Worm (Caenorhabditis elegans) whole organism, mixed stage, embryonic: Measurements from ENCODE around the gene emc-6.
A peak's percentile ranks its signal among the peaks of the same experiment; 100 is the strongest.

ENCODE experiments used
- M03D4.4 ChIP-seq: sonication (generic microtip); optimal IDR thresholded peaks from 2 replicates; lab custom pipeline; 2017; ENCODE audit warnings: mild to moderate bottlenecking, missing genetic modification characterization, missing compliant biosample characterization
- bed-3 ChIP-seq: fragments of 200-800 bp; sonication (Bioruptor generic); optimal IDR thresholded peaks from 3 replicates; lab custom pipeline; 2018; ENCODE audit warnings: mild to moderate bottlenecking, missing genetic modification characterization, moderate library complexity, missing compliant biosample characterization
- blmp-1 ChIP-seq: fragments of 150-350 bp; optimal IDR thresholded peaks from 2 replicates; lab custom pipeline; 2014; ENCODE audit warnings: missing biosample characterization, missing genetic modification characterization
- ceh-43 ChIP-seq: fragments of 200-800 bp; sonication (Bioruptor generic); optimal IDR thresholded peaks from 2 replicates; lab custom pipeline; 2018; ENCODE audit warnings: mild to moderate bottlenecking, missing genetic modification characterization, moderate library complexity, missing compliant biosample characterization
- ceh-83 ChIP-seq: fragments of 200-800 bp; sonication (Bioruptor generic); optimal IDR thresholded peaks from 2 replicates; lab custom pipeline; 2018; ENCODE audit warnings: mild to moderate bottlenecking, missing genetic modification characterization, missing compliant biosample characterization
- ces-1 ChIP-seq: fragments of 150-350 bp; optimal IDR thresholded peaks from 2 replicates; lab custom pipeline; 2014; ENCODE audit warnings: missing biosample characterization, missing genetic modification reagents, missing genetic modification characterization
- cnd-1 ChIP-seq: fragments of 200-800 bp; sonication (Bioruptor generic); optimal IDR thresholded peaks from 2 replicates; lab custom pipeline; 2018; ENCODE audit warnings: mild to moderate bottlenecking, missing genetic modification characterization, missing compliant biosample characterization
- drap-1 ChIP-seq: fragments of 200-800 bp; sonication (Bioruptor generic); optimal IDR thresholded peaks from 3 replicates; lab custom pipeline; 2018; ENCODE audit warnings: mild to moderate bottlenecking, missing genetic modification characterization, missing compliant biosample characterization
- elt-1 ChIP-seq: sonication (generic microtip); optimal IDR thresholded peaks from 2 replicates; lab custom pipeline; 2017; ENCODE audit warnings: missing genetic modification characterization, mild to moderate bottlenecking, missing compliant biosample characterization, antibody characterized with exemption, moderate library complexity, borderline replicate concordance; ENCODE audit not compliant: insufficient read depth
- elt-3 ChIP-seq: fragments of 150-350 bp; optimal IDR thresholded peaks from 2 replicates; lab custom pipeline; 2014; ENCODE audit warnings: missing biosample characterization, missing genetic modification characterization
- flh-1 ChIP-seq: fragments of 200-800 bp; sonication (Bioruptor generic); optimal IDR thresholded peaks from 2 replicates; lab custom pipeline; 2018; ENCODE audit warnings: mild to moderate bottlenecking, missing genetic modification characterization, moderate library complexity, missing compliant biosample characterization
- ham-2 ChIP-seq: fragments of 200-800 bp; sonication (Bioruptor generic); optimal IDR thresholded peaks from 2 replicates; lab custom pipeline; 2018; ENCODE audit warnings: mild to moderate bottlenecking, missing genetic modification characterization, missing compliant biosample characterization
- hlh-1 ChIP-seq: fragments of 150-350 bp; optimal IDR thresholded peaks from 2 replicates; lab custom pipeline; 2014; ENCODE audit warnings: missing biosample characterization, missing genetic modification reagents, missing genetic modification characterization
- lin-13 ChIP-seq: fragments of 150-350 bp; optimal IDR thresholded peaks from 2 replicates; lab custom pipeline; 2014; ENCODE audit warnings: missing biosample characterization, missing genetic modification characterization
- lin-32 ChIP-seq: fragments of 200-800 bp; sonication (Bioruptor generic); optimal IDR thresholded peaks from 2 replicates; lab custom pipeline; 2018; ENCODE audit warnings: mild to moderate bottlenecking, missing genetic modification characterization, missing compliant biosample characterization
- lsy-2 ChIP-seq: fragments of 150-350 bp; optimal IDR thresholded peaks from 2 replicates; lab custom pipeline; 2014; ENCODE audit warnings: missing biosample characterization, missing genetic modification characterization
- mab-5 ChIP-seq: fragments of 150-350 bp; optimal IDR thresholded peaks from 2 replicates; lab custom pipeline; 2014; ENCODE audit warnings: missing biosample characterization, missing genetic modification characterization
- mep-1 ChIP-seq: fragments of 150-350 bp; optimal IDR thresholded peaks from 2 replicates; lab custom pipeline; 2017; ENCODE audit warnings: missing biosample characterization, missing genetic modification reagents, missing genetic modification characterization, inconsistent platforms
- mls-2 ChIP-seq: sonication (generic microtip); optimal IDR thresholded peaks from 2 replicates; lab custom pipeline; 2016; ENCODE audit warnings: mild to moderate bottlenecking, missing genetic modification characterization, moderate library complexity, missing compliant biosample characterization
- nhr-12 ChIP-seq: fragments of 150-350 bp; optimal IDR thresholded peaks from 2 replicates; lab custom pipeline; 2014; ENCODE audit warnings: missing biosample characterization, missing genetic modification characterization
- nhr-2 ChIP-seq: fragments of 150-350 bp; optimal IDR thresholded peaks from 2 replicates; lab custom pipeline; 2014; ENCODE audit warnings: missing biosample characterization, missing genetic modification characterization
- nhr-237 ChIP-seq: fragments of 150-350 bp; optimal IDR thresholded peaks from 2 replicates; lab custom pipeline; 2014; ENCODE audit warnings: missing biosample characterization, missing genetic modification characterization
- nhr-28 ChIP-seq: fragments of 150-350 bp; optimal IDR thresholded peaks from 2 replicates; lab custom pipeline; 2014; ENCODE audit warnings: missing biosample characterization, missing genetic modification characterization
- nhr-76 ChIP-seq: sonication (generic microtip); optimal IDR thresholded peaks from 2 replicates; lab custom pipeline; 2017; ENCODE audit warnings: missing biosample characterization, missing genetic modification characterization
- pha-4 ChIP-seq: fragments of 150-350 bp; optimal IDR thresholded peaks from 2 replicates; lab custom pipeline; 2018; ENCODE audit warnings: missing biosample characterization, missing genetic modification reagents, missing genetic modification characterization
- sem-2 ChIP-seq: fragments of 200-800 bp; sonication (Bioruptor generic); optimal IDR thresholded peaks from 2 replicates; lab custom pipeline; 2018; ENCODE audit warnings: mild to moderate bottlenecking, missing genetic modification characterization, missing compliant biosample characterization
- snpc-4 ChIP-seq: fragments of 150-350 bp; optimal IDR thresholded peaks from 2 replicates; lab custom pipeline; 2014; ENCODE audit warnings: missing biosample characterization, missing genetic modification characterization
- sptf-1 ChIP-seq: sonication (generic microtip); optimal IDR thresholded peaks from 2 replicates; lab custom pipeline; 2017; ENCODE audit warnings: mild to moderate bottlenecking, missing genetic modification characterization, moderate library complexity, missing compliant biosample characterization
- tbx-8 ChIP-seq: fragments of 200-800 bp; sonication (Bioruptor generic); optimal IDR thresholded peaks from 2 replicates; lab custom pipeline; 2018; ENCODE audit warnings: mild to moderate bottlenecking, missing genetic modification characterization, moderate library complexity, missing compliant biosample characterization
- unc-120 ChIP-seq: sonication (generic microtip); optimal IDR thresholded peaks from 2 replicates; lab custom pipeline; 2017; ENCODE audit warnings: missing genetic modification characterization, missing compliant biosample characterization; ENCODE audit not compliant: poor library complexity, severe bottlenecking
- unc-39 ChIP-seq: fragments of 150-350 bp; optimal IDR thresholded peaks from 2 replicates; lab custom pipeline; 2014; ENCODE audit warnings: missing biosample characterization, missing genetic modification characterization
- unc-62 ChIP-seq: fragments of 150-350 bp; optimal IDR thresholded peaks from 2 replicates; lab custom pipeline; 2014; ENCODE audit warnings: missing biosample characterization, missing genetic modification reagents, missing genetic modification characterization
- zip-8 ChIP-seq: fragments of 150-350 bp; optimal IDR thresholded peaks from 2 replicates; lab custom pipeline; 2014; ENCODE audit warnings: missing biosample characterization, missing genetic modification characterization
- ztf-11 ChIP-seq: fragments of 150-350 bp; optimal IDR thresholded peaks from 2 replicates; lab custom pipeline; 2014; ENCODE audit warnings: missing biosample characterization, missing genetic modification characterization

Gene emc-6

ce11 chrIV:7736616-7737015 lies 27.1 kb upstream of the emc-6 start:
- TF ChIP-seq blmp-1 (tag; lab: Kevin White, UChicago), result no peak
- TF ChIP-seq unc-62 (GFP tag; lab: Kevin White, UChicago), result no peak
- peak; percentile 50 for TF ChIP-seq ces-1 (GFP tag; lab: Kevin White, UChicago)

- TF ChIP-seq bed-3 (GFP tag; lab: Kevin White, UChicago), result no peak
- TF ChIP-seq pha-4, result no peak
- TF ChIP-seq ceh-83 (GFP tag; lab: Kevin White, UChicago), result no peak
- TF ChIP-seq mls-2, result no peak
- no peak for TF ChIP-seq mep-1 (tag; lab: Kevin White, UChicago)
- no peak for TF ChIP-seq cnd-1 (tag; lab: Kevin White, UChicago)
- no peak for TF ChIP-seq tbx-8 (GFP tag; lab: Kevin White, UChicago)
- TF ChIP-seq hlh-1 (tag; lab: Kevin White, UChicago), result no peak
- TF ChIP-seq sptf-1 (tag; lab: Kevin White, UChicago), result no peak
- no peak for TF ChIP-seq unc-120
- TF ChIP-seq lin-13 (tag; lab: Kevin White, UChicago), result no peak
- no peak for TF ChIP-seq ztf-11 (tag; lab: Kevin White, UChicago)
- no peak for TF ChIP-seq flh-1 (GFP tag; lab: Kevin White, UChicago)
- TF ChIP-seq lin-32 (GFP tag; lab: Kevin White, UChicago), result no peak
- no peak for TF ChIP-seq sem-2
- no peak for TF ChIP-seq drap-1
- no peak for TF ChIP-seq nhr-76 (tag; lab: Kevin White, UChicago)
- TF ChIP-seq zip-8 (tag; lab: Kevin White, UChicago), result no peak
- no peak for TF ChIP-seq mab-5 (tag; lab: Kevin White, UChicago)
- TF ChIP-seq nhr-2 (tag; lab: Kevin White, UChicago), result no peak
These were observed 25.1 kb upstream of the emc-6 start, which contains the start of gene clx-1 for ce11 chrIV:7734619-7735018. Gene clx-1 (plus strand): TSS chrIV:7734648.

ce11 chrIV:7734173-7734572 lies 24.6 kb upstream of the emc-6 start:
- TF ChIP-seq ceh-83 (GFP tag; lab: Kevin White, UChicago) (no peak), mls-2 (no peak), unc-39 (tag; lab: Kevin White, UChicago) (no peak), hlh-1 (tag; lab: Kevin White, UChicago) (no peak), mab-5 (tag; lab: Kevin White, UChicago) (no peak), nhr-237 (tag; lab: Kevin White, UChicago) (no peak), unc-120 (no peak), unc-62 (GFP tag; lab: Kevin White, UChicago) (no peak), lsy-2 (tag; lab: Kevin White, UChicago) (no peak), snpc-4 (no peak), zip-8 (tag; lab: Kevin White, UChicago) (no peak)
- TF ChIP-seq, all 35 proteins: peak for 0

ce11 chrIV:7731960-7732359 lies 22.4 kb upstream of the emc-6 start, which contains the start of the genes C50F7.9 and C50F7.3:
Gene C50F7.9 (minus strand): TSS chrIV:7732060.
Gene C50F7.3 (plus strand): TSS chrIV:7732329.
- TF ChIP-seq elt-3 (tag; lab: Kevin White, UChicago), result no peak
- TF ChIP-seq, all 35 proteins: peak for 0

- no peak for TF ChIP-seq elt-3 (tag; lab: Kevin White, UChicago)
- peak; percentile 2 for TF ChIP-seq ces-1 (GFP tag; lab: Kevin White, UChicago)
These were observed 18.9 kb upstream of the emc-6 start, which contains the start of gene sucg-1 for ce11 chrIV:7728402-7728963. Gene sucg-1 (plus strand): TSS chrIV:7728913.

- TF ChIP-seq mls-2, result no peak
- TF ChIP-seq tbx-8 (GFP tag; lab: Kevin White, UChicago), result no peak
- TF ChIP-seq ceh-83 (GFP tag; lab: Kevin White, UChicago), result no peak
- TF ChIP-seq lin-32 (GFP tag; lab: Kevin White, UChicago), result no peak
- TF ChIP-seq nhr-237 (tag; lab: Kevin White, UChicago), result no peak
- TF ChIP-seq snpc-4, result no peak
- no peak for TF ChIP-seq mep-1 (tag; lab: Kevin White, UChicago)
- TF ChIP-seq unc-39 (tag; lab: Kevin White, UChicago), result no peak
- TF ChIP-seq M03D4.4 (tag; lab: Kevin White, UChicago), result no peak
- no peak for TF ChIP-seq ztf-11 (tag; lab: Kevin White, UChicago)
- no peak for TF ChIP-seq ceh-43 (GFP tag; lab: Kevin White, UChicago)
- TF ChIP-seq nhr-28 (tag; lab: Kevin White, UChicago), result no peak
- TF ChIP-seq hlh-1 (tag; lab: Kevin White, UChicago), result no peak
- no peak for TF ChIP-seq flh-1 (GFP tag; lab: Kevin White, UChicago)
- TF ChIP-seq nhr-12 (tag; lab: Kevin White, UChicago), result no peak
- TF ChIP-seq ham-2 (GFP tag; lab: Kevin White, UChicago), result no peak
- no peak for TF ChIP-seq elt-1
- TF ChIP-seq sptf-1 (tag; lab: Kevin White, UChicago), result no peak
- TF ChIP-seq bed-3 (GFP tag; lab: Kevin White, UChicago), result no peak
- TF ChIP-seq, all 35 proteins: peak for 0
These were observed 17.7 kb upstream of the emc-6 start for ce11 chrIV:7727258-7727657.
